Fruit fly (Drosophila melanogaster): Measurements from ENCODE around the gene RPA2.
A peak's percentile ranks its signal among the peaks of the same experiment; 100 is the strongest.

RPA2 gene

dm6 chr2L:20970792-20971191 is 44.8 kb upstream of the RPA2 start:
- TF ChIP-seq Med (GFP tag) = peak; percentile 45
- TF ChIP-seq caup (GFP tag; optimal IDR thresholded peaks at IDR 0.05; ENCODE audit: severe bottlenecking) = no peak
- TF ChIP-seq cwo (GFP tag; optimal IDR thresholded peaks at IDR 0.05) = no peak
- TF ChIP-seq CG18599 (GFP tag; optimal IDR thresholded peaks at IDR 0.05) = peak; percentile 11
- TF ChIP-seq pfk (GFP tag; optimal IDR thresholded peaks at IDR 0.05) = no peak
- TF ChIP-seq CG12769 (tag; optimal IDR thresholded peaks at IDR 0.05) = peak; percentile 50
- no peak for TF ChIP-seq cas (GFP tag; IDR thresholded peaks at IDR 0.05)
- TF ChIP-seq fd64A (GFP tag; optimal IDR thresholded peaks at IDR 0.05) = no peak
- TF ChIP-seq inv (GFP tag; IDR thresholded peaks at IDR 0.05; ENCODE audit: partially characterized antibody) = no peak
- peak; percentile 74; the same call in 1 of the 4 replicates for TF ChIP-seq chinmo (GFP tag; IDR thresholded peaks at IDR 0.05; ENCODE audit: partially characterized antibody)
- TF ChIP-seq Ets65A (GFP tag) = peak; percentile 81
- TF ChIP-seq CG8290 (GFP tag; optimal IDR thresholded peaks at IDR 0.05) = no peak
- TF ChIP-seq CG8290 (tag; optimal IDR thresholded peaks at IDR 0.05) = peak in 1 of 2 experiments; percentile 27
- TF ChIP-seq HLH4C (GFP tag; IDR thresholded peaks at IDR 0.05; ENCODE audit: partially characterized antibody) = no peak
- TF ChIP-seq CG31365 (tag; optimal IDR thresholded peaks at IDR 0.05) = no peak
- peak; percentile 8 for TF ChIP-seq lab (GFP tag; optimal IDR thresholded peaks at IDR 0.05)
- TF ChIP-seq so (GFP tag; IDR thresholded peaks at IDR 0.05) = peak; percentile 59; the same call in 1 of the 3 replicates
- TF ChIP-seq cg (GFP tag; optimal IDR thresholded peaks at IDR 0.05) = peak; percentile 67
- 0 out of 3 replicates have a peak, but pooled peaks have one; percentile 5 for TF ChIP-seq CG11456 (GFP tag; IDR thresholded peaks at IDR 0.05)
- TF ChIP-seq Sry-β (GFP tag; optimal IDR thresholded peaks at IDR 0.05) = no peak
- 0 out of 3 replicates have a peak, but pooled peaks have one; percentile 31 for TF ChIP-seq ci (GFP tag; IDR thresholded peaks at IDR 0.05)

dm6 chr2L:20969674-20970297 is 43.8 kb upstream of the RPA2 start:
- TF ChIP-seq CG17612 (GFP tag; IDR thresholded peaks at IDR 0.05) (no peak), Pdp1 (GFP tag; optimal IDR thresholded peaks at IDR 0.05) (peak in 1 of 2 experiments; percentile 29), gcm2 (GFP tag; optimal IDR thresholded peaks at IDR 0.05) (no peak), Tbp (GFP tag; optimal IDR thresholded peaks at IDR 0.05) (no peak), corto (GFP tag; optimal IDR thresholded peaks at IDR 0.05) (no peak), Kr (GFP tag; optimal IDR thresholded peaks at IDR 0.05) (no peak), CG3847 (GFP tag; IDR thresholded peaks at IDR 0.05) (no peak), CG7963 (GFP tag; IDR thresholded peaks at IDR 0.05; ENCODE audit: partially characterized antibody) (no peak), CG9932 (GFP tag; IDR thresholded peaks at IDR 0.05) (no peak), stwl (tag; optimal IDR thresholded peaks at IDR 0.05) (no peak), toy (GFP tag; IDR thresholded peaks at IDR 0.05) (no peak), salm (tag; optimal IDR thresholded peaks at IDR 0.05) (peak; percentile 50), kni (GFP tag; optimal IDR thresholded peaks at IDR 0.05) (peak; percentile 29), Dip2 (GFP tag; IDR thresholded peaks at IDR 0.05) (no peak), CG8388 (GFP tag; optimal IDR thresholded peaks at IDR 0.05) (no peak), chinmo (GFP tag; IDR thresholded peaks at IDR 0.05; ENCODE audit: partially characterized antibody) (0 out of 4 replicates have a peak, but pooled peaks have one; percentile 25), CG4328 (GFP tag; optimal IDR thresholded peaks at IDR 0.05) (peak; percentile 30), sd (tag; optimal IDR thresholded peaks at IDR 0.05) (peak; percentile 27), sens (GFP tag) (peak; percentile 83), CG10431 (GFP tag; optimal IDR thresholded peaks at IDR 0.05) (peak; percentile 38), NC2α (GFP tag; optimal IDR thresholded peaks at IDR 0.05) (no peak), repo (GFP tag; optimal IDR thresholded peaks at IDR 0.05) (no peak), CoRest (tag; optimal IDR thresholded peaks at IDR 0.05) (no peak), Stat92E (GFP tag; optimal IDR thresholded peaks at IDR 0.05) (no peak), lab (GFP tag; optimal IDR thresholded peaks at IDR 0.05) (peak; percentile 20), pnt (GFP tag; optimal IDR thresholded peaks at IDR 0.05) (no peak), tll (GFP tag; optimal IDR thresholded peaks at IDR 0.05) (peak in 1 of 2 experiments; percentile 41), pho (GFP tag; optimal IDR thresholded peaks at IDR 0.05) (no peak), ac (GFP tag; optimal IDR thresholded peaks at IDR 0.05) (no peak)
